Worm (Caenorhabditis elegans): Measurements from ENCODE around the gene srj-50.

srj-50 gene

ce11 chrV:2826815-2827214 is 6.0 kb upstream of the srj-50 start, which contains the start of gene T03D3.5:
T03D3.5 (minus strand) TSS chrV:2826835.
- TF ChIP-seq pqm-1 (tag; optimal IDR thresholded peaks at IDR 0.05) = no peak
- TF ChIP-seq unc-42 (tag; optimal IDR thresholded peaks at IDR 0.05) = peak; percentile 1

ce11 chrV:2830817-2831216 is 1.9 kb upstream of the srj-50 start, which contains the start of gene srw-2:
srw-2 (plus strand) TSS chrV:2830878.
- TF ChIP-seq mec-3 (tag; optimal IDR thresholded peaks at IDR 0.05; ENCODE audit: borderline replicate concordance) (no peak), ztf-16 (tag; optimal IDR thresholded peaks at IDR 0.05) (no peak), sdc-2 (tag; optimal IDR thresholded peaks at IDR 0.05) (no peak), ahr-1 (tag; optimal IDR thresholded peaks at IDR 0.05) (no peak), lim-6 (tag; optimal IDR thresholded peaks at IDR 0.05) (no peak), pat-9 (tag; optimal IDR thresholded peaks at IDR 0.05) (no peak), dmd-4 (tag; optimal IDR thresholded peaks at IDR 0.05; ENCODE audit: borderline replicate concordance) (no peak), che-1 (tag; optimal IDR thresholded peaks at IDR 0.05) (no peak), fkh-10 (GFP tag; optimal IDR thresholded peaks at IDR 0.05) (no peak), ceh-14 (tag; optimal IDR thresholded peaks at IDR 0.05) (no peak), pha-4 (tag; optimal IDR thresholded peaks at IDR 0.05) (no peak), ets-4 (tag; optimal IDR thresholded peaks at IDR 0.05) (no peak), sox-4 (tag; optimal IDR thresholded peaks at IDR 0.05) (no peak)

ce11 chrV:2836501-2836900 is 3.7 kb downstream of the srj-50 start, which contains the start of gene srj-45:
srj-45 (minus strand) TSS chrV:2836601.
- TF ChIP-seq sox-4 (tag; optimal IDR thresholded peaks at IDR 0.05) = no peak
- no peak for TF ChIP-seq ceh-48 (tag; optimal IDR thresholded peaks at IDR 0.05)
- TF ChIP-seq ceh-14 (tag; optimal IDR thresholded peaks at IDR 0.05) = no peak
- TF ChIP-seq che-1 (tag; optimal IDR thresholded peaks at IDR 0.05) = no peak
- TF ChIP-seq pha-4 (tag; optimal IDR thresholded peaks at IDR 0.05) = no peak
- TF ChIP-seq pag-3 (tag; optimal IDR thresholded peaks at IDR 0.05; ENCODE audit: borderline replicate concordance) = no peak
- no peak for TF ChIP-seq nhr-11 (tag; optimal IDR thresholded peaks at IDR 0.05)
- no peak for TF ChIP-seq ceh-30 (tag; optimal IDR thresholded peaks at IDR 0.05)
- TF ChIP-seq fkh-10 (GFP tag; optimal IDR thresholded peaks at IDR 0.05) = no peak
- no peak for TF ChIP-seq rnt-1 (tag; optimal IDR thresholded peaks at IDR 0.05)
- TF ChIP-seq ceh-2 (tag; optimal IDR thresholded peaks at IDR 0.05) = no peak
- no peak for TF ChIP-seq hlh-15 (tag; optimal IDR thresholded peaks at IDR 0.05)

ce11 chrV:2845771-2846170 is 13.0 kb downstream of the srj-50 start, which contains the start of gene srj-44:
srj-44 (minus strand) TSS chrV:2845871.
- no peak for TF ChIP-seq ceh-9 (tag; optimal IDR thresholded peaks at IDR 0.05)
- TF ChIP-seq ama-1 (optimal IDR thresholded peaks at IDR 0.05) = no peak
- TF ChIP-seq tbx-7 (tag; optimal IDR thresholded peaks at IDR 0.05) = no peak
- no peak for TF ChIP-seq elt-2 (tag; optimal IDR thresholded peaks at IDR 0.05)
- no peak for TF ChIP-seq ref-2 (tag; optimal IDR thresholded peaks at IDR 0.05)
- no peak for TF ChIP-seq sox-2 (GFP tag; IDR thresholded peaks at IDR 0.05)
- TF ChIP-seq ceh-30 (tag; optimal IDR thresholded peaks at IDR 0.05) = no peak
- no peak for TF ChIP-seq dve-1 (tag; optimal IDR thresholded peaks at IDR 0.05)
- no peak for TF ChIP-seq unc-42 (tag; optimal IDR thresholded peaks at IDR 0.05)
- TF ChIP-seq hlh-6 (tag; optimal IDR thresholded peaks at IDR 0.05) = no peak

ce11 chrV:2848290-2848937 is 15.6 kb downstream of the srj-50 start, which contains the start of gene srj-49:
srj-49 (minus strand) TSS chrV:2848340.
- no peak for TF ChIP-seq ama-1 (optimal IDR thresholded peaks at IDR 0.05)
- peak; percentile 86 for TF ChIP-seq elt-2 (tag; optimal IDR thresholded peaks at IDR 0.05)

- TF ChIP-seq unc-55 (GFP tag; optimal IDR thresholded peaks at IDR 0.05) (no peak), mec-3 (tag; optimal IDR thresholded peaks at IDR 0.05; ENCODE audit: borderline replicate concordance) (no peak), elt-2 (tag; optimal IDR thresholded peaks at IDR 0.05) (peak; percentile 6)
Observed at ce11 chrV:2849071-2849470, 16.3 kb downstream of the srj-50 start, which contains the start of gene ugt-53. ugt-53 (plus strand) TSS chrV:2849343.

Measured in whole organism, late embryonic.